Fruit fly (Drosophila melanogaster) whole organism, embryonic: ENCODE data around the gene CG44838.

Source experiments
- B-H2 ChIP-seq: fragments of 200-800 bp; sonication (Bioruptor generic); optimal IDR thresholded peaks from 2 replicates; lab custom pipeline; 2018; ENCODE audit warnings: missing biosample characterization, mild to moderate bottlenecking, missing genetic modification characterization
- CG11723 ChIP-seq: fragments of 200-800 bp; sonication (Bioruptor generic); optimal IDR thresholded peaks from 2 replicates; lab custom pipeline; 2017; ENCODE audit warnings: missing biosample characterization, mild to moderate bottlenecking, missing genetic modification characterization
- CG12104 ChIP-seq: fragments of 200-800 bp; sonication (Bioruptor generic); optimal IDR thresholded peaks from 3 replicates; lab custom pipeline; 2016; ENCODE audit warnings: missing biosample characterization, missing genetic modification characterization
- CG12769 ChIP-seq: fragments of 200-800 bp; sonication (Bioruptor generic); optimal IDR thresholded peaks from 2 replicates; lab custom pipeline; 2019; ENCODE audit warnings: missing biosample characterization, mild to moderate bottlenecking, missing genetic modification characterization, moderate library complexity
- CG13296 ChIP-seq: fragments of 200-800 bp; sonication (Bioruptor generic); optimal IDR thresholded peaks from 3 replicates; lab custom pipeline; 2018; ENCODE audit warnings: missing biosample characterization, mild to moderate bottlenecking, missing genetic modification characterization
- CG13894 ChIP-seq: fragments of 200-800 bp; sonication (Bioruptor generic); optimal IDR thresholded peaks from 3 replicates; lab custom pipeline; 2018; ENCODE audit warnings: missing biosample characterization, mild to moderate bottlenecking, missing genetic modification characterization, moderate library complexity
- CG16813 ChIP-seq: fragments of 200-800 bp; sonication (Bioruptor generic); IDR thresholded peaks from 3 replicates; pipeline ENCODE4 v1.3.6; 2022; ENCODE audit warnings: missing biosample characterization, missing genetic modification characterization; ENCODE audit not compliant: partially characterized antibody
- CG17186 ChIP-seq: fragments of 200-800 bp; sonication (Bioruptor generic); optimal IDR thresholded peaks from 3 replicates; lab custom pipeline; 2017; ENCODE audit warnings: missing biosample characterization, missing genetic modification reagents, missing genetic modification characterization
- CG17359 ChIP-seq: fragments of 200-800 bp; sonication (Bioruptor generic); optimal IDR thresholded peaks from 3 replicates; lab custom pipeline; 2018; ENCODE audit warnings: missing biosample characterization, mild to moderate bottlenecking, missing genetic modification characterization, moderate library complexity
- CG17612 ChIP-seq: fragments of 200-800 bp; sonication (Bioruptor generic); IDR thresholded peaks from 2 replicates; pipeline ENCODE4 v1.3.6; 2022; ENCODE audit warnings: missing biosample characterization, missing genetic modification characterization
- CG1792 ChIP-seq: fragments of 200-800 bp; sonication (Bioruptor generic); optimal IDR thresholded peaks from 2 replicates; lab custom pipeline; 2016; ENCODE audit warnings: missing biosample characterization, missing genetic modification characterization
- CG2678 ChIP-seq: fragments of 200-800 bp; sonication (Bioruptor generic); optimal IDR thresholded peaks from 3 replicates; lab custom pipeline; 2019; ENCODE audit warnings: missing biosample characterization, mild to moderate bottlenecking, missing genetic modification characterization, moderate library complexity
- CG30431 ChIP-seq: fragments of 200-800 bp; sonication (Bioruptor generic); optimal IDR thresholded peaks from 2 replicates; lab custom pipeline; 2017; ENCODE audit warnings: missing biosample characterization, missing genetic modification characterization
- CG42726 ChIP-seq: fragments of 200-800 bp; sonication (Bioruptor generic); IDR thresholded peaks from 2 replicates; pipeline ENCODE4 v1.3.6; 2022; ENCODE audit warnings: missing biosample characterization, missing genetic modification characterization; ENCODE audit not compliant: partially characterized antibody
- CG4282 ChIP-seq: fragments of 200-800 bp; sonication (Bioruptor generic); optimal IDR thresholded peaks from 2 replicates; lab custom pipeline; 2016; ENCODE audit warnings: missing biosample characterization, missing genetic modification characterization
- CG4730 ChIP-seq: fragments of 200-800 bp; sonication (Bioruptor generic); IDR thresholded peaks from 2 replicates; pipeline ENCODE4 v1.3.6; 2022; ENCODE audit warnings: missing biosample characterization, missing genetic modification characterization
- CG5953 ChIP-seq: fragments of 200-800 bp; sonication (Bioruptor generic); IDR thresholded peaks from 2 replicates; pipeline ENCODE4 v1.3.6; 2022; ENCODE audit warnings: missing biosample characterization, missing genetic modification characterization
- CG6272 ChIP-seq: fragments of 200-800 bp; sonication (Bioruptor generic); IDR thresholded peaks from 2 replicates; pipeline ENCODE4 v1.3.6; 2022; ENCODE audit warnings: missing biosample characterization, missing genetic modification characterization
- CG6791 ChIP-seq: fragments of 200-800 bp; sonication (Bioruptor generic); IDR thresholded peaks from 3 replicates; pipeline ENCODE4 v1.3.6; 2022; ENCODE audit warnings: missing biosample characterization, missing genetic modification characterization; ENCODE audit not compliant: partially characterized antibody
- D19B ChIP-seq: fragments of 200-800 bp; sonication (Bioruptor generic); optimal IDR thresholded peaks from 2 replicates; lab custom pipeline; 2017; ENCODE audit warnings: missing biosample characterization, mild to moderate bottlenecking, missing genetic modification characterization
- Dll ChIP-seq: fragments of 200-800 bp; sonication (Bioruptor generic); IDR thresholded peaks from 4 replicates; pipeline ENCODE4 v1.3.6; 2022; ENCODE audit warnings: missing biosample characterization, missing genetic modification characterization; ENCODE audit not compliant: partially characterized antibody
- Dp ChIP-seq: fragments of 200-800 bp; sonication (Bioruptor generic); optimal IDR thresholded peaks from 2 replicates; lab custom pipeline; 2018; ENCODE audit warnings: missing biosample characterization, mild to moderate bottlenecking, missing genetic modification characterization, moderate library complexity
- Drgx ChIP-seq: fragments of 200-800 bp; sonication (Bioruptor generic); IDR thresholded peaks from 2 replicates; pipeline ENCODE4 v1.3.6; 2022; ENCODE audit warnings: missing biosample characterization, missing genetic modification characterization
- E2f1 ChIP-seq: fragments of 200-800 bp; sonication (Bioruptor generic); IDR thresholded peaks from 2 replicates; pipeline ENCODE4 v1.3.6; 2022; ENCODE audit warnings: missing biosample characterization, missing genetic modification characterization
- Elba2 ChIP-seq: fragments of 200-800 bp; sonication (Bioruptor generic); optimal IDR thresholded peaks from 3 replicates; lab custom pipeline; 2016; ENCODE audit warnings: missing biosample characterization, missing genetic modification characterization
- Fer1 ChIP-seq: fragments of 200-800 bp; sonication (Bioruptor generic); optimal IDR thresholded peaks from 2 replicates; lab custom pipeline; 2017; ENCODE audit warnings: missing biosample characterization, mild to moderate bottlenecking, missing genetic modification characterization
- Gug ChIP-seq: fragments of 200-800 bp; sonication (Bioruptor generic); IDR thresholded peaks from 4 replicates; pipeline ENCODE4 v1.3.6; 2022; ENCODE audit warnings: missing biosample characterization, missing genetic modification characterization
- Lpt ChIP-seq: fragments of >200 bp; optimal IDR thresholded peaks from 2 replicates; lab custom pipeline; 2018; ENCODE audit warnings: missing biosample characterization, missing genetic modification characterization
- MBD-R2 ChIP-seq: fragments of 200-800 bp; sonication (Bioruptor generic); IDR thresholded peaks from 2 replicates; pipeline ENCODE4 v1.3.6; 2022; ENCODE audit warnings: missing biosample characterization, missing genetic modification characterization
- Oaz ChIP-seq: fragments of 200-800 bp; sonication (Bioruptor generic); IDR thresholded peaks from 2 replicates; pipeline ENCODE4 v1.3.6; 2022; ENCODE audit warnings: missing biosample characterization, missing genetic modification characterization
- Ptx1 ChIP-seq: fragments of 200-800 bp; sonication (Bioruptor generic); IDR thresholded peaks from 2 replicates; pipeline ENCODE4 v1.3.6; 2022; ENCODE audit warnings: missing biosample characterization, missing genetic modification characterization
- Sin3A ChIP-seq: fragments of >200 bp; optimal IDR thresholded peaks from 2 replicates; lab custom pipeline; 2018
- Sry-δ ChIP-seq: fragments of 200-800 bp; sonication (Bioruptor generic); optimal IDR thresholded peaks from 2 replicates; lab custom pipeline; 2016; ENCODE audit warnings: missing biosample characterization, missing genetic modification characterization
- Usf ChIP-seq: fragments of 200-800 bp; sonication (Bioruptor generic); optimal IDR thresholded peaks from 2 replicates; lab custom pipeline; 2017; ENCODE audit warnings: missing genotype, missing biosample characterization, missing genetic modification characterization
- bigmax ChIP-seq: fragments of 200-800 bp; sonication (Bioruptor generic); optimal IDR thresholded peaks from 2 replicates; lab custom pipeline; 2018; ENCODE audit warnings: missing biosample characterization, mild to moderate bottlenecking, missing genetic modification characterization
- cg ChIP-seq: fragments of 200-800 bp; sonication (Bioruptor generic); optimal IDR thresholded peaks from 3 replicates; lab custom pipeline; 2019; ENCODE audit warnings: missing biosample characterization, mild to moderate bottlenecking, missing genetic modification characterization, moderate library complexity
- dmrt99B ChIP-seq: fragments of 200-800 bp; sonication (Bioruptor generic); optimal IDR thresholded peaks from 2 replicates; lab custom pipeline; 2018; ENCODE audit warnings: missing biosample characterization, mild to moderate bottlenecking, missing genetic modification characterization, moderate library complexity
- dpn ChIP-seq, 2 experiments: fragments of 200-800 bp; sonication (Bioruptor generic); optimal IDR thresholded peaks; 3 replicates each; lab custom pipeline; 2016; ENCODE audit warnings: missing biosample characterization in 2 of 2, missing genetic modification characterization in 2 of 2
- hth ChIP-seq: fragments of >200 bp; optimal IDR thresholded peaks from 2 replicates; lab custom pipeline; 2017; ENCODE audit warnings: inconsistent platforms
- jumu ChIP-seq: fragments of 200-800 bp; sonication (Bioruptor generic); optimal IDR thresholded peaks from 3 replicates; lab custom pipeline; 2016; ENCODE audit warnings: missing biosample characterization, missing genetic modification characterization
- lmd ChIP-seq: fragments of 200-800 bp; sonication (Bioruptor generic); IDR thresholded peaks from 2 replicates; pipeline ENCODE4 v1.3.6; 2022; ENCODE audit warnings: missing biosample characterization, missing genetic modification characterization
- luna ChIP-seq: fragments of 200-800 bp; sonication (Bioruptor generic); optimal IDR thresholded peaks from 2 replicates; lab custom pipeline; 2016; ENCODE audit warnings: missing biosample characterization, missing genetic modification characterization
- onecut ChIP-seq: fragments of 200-800 bp; sonication (Bioruptor generic); IDR thresholded peaks from 2 replicates; pipeline ENCODE4 v1.3.6; 2022; ENCODE audit warnings: missing biosample characterization, missing genetic modification characterization
- repo ChIP-seq: fragments of 200-800 bp; sonication (Bioruptor generic); optimal IDR thresholded peaks from 2 replicates; lab custom pipeline; 2016; ENCODE audit warnings: missing biosample characterization, missing genetic modification characterization
- sc ChIP-seq, 3 experiments: fragments of >200 bp in 2 of 3; fragments of 200-800 bp in 1 of 3; sonication (Bioruptor generic) in 1 of 3; optimal IDR thresholded peaks; 2 replicates in 2 of 3; 3 replicates in 1 of 3; lab custom pipeline; 2017; ENCODE audit warnings: mild to moderate bottlenecking in 1 of 3, missing biosample characterization in 1 of 3, missing genetic modification characterization in 1 of 3, missing genetic modification reagents in 1 of 3
- toy ChIP-seq: fragments of 200-800 bp; sonication (Bioruptor generic); IDR thresholded peaks from 2 replicates; pipeline ENCODE4 v1.3.6; 2022; ENCODE audit warnings: missing biosample characterization, missing genetic modification characterization
- tx ChIP-seq: fragments of 200-800 bp; sonication (Bioruptor generic); optimal IDR thresholded peaks from 2 replicates; lab custom pipeline; 2016; ENCODE audit warnings: missing biosample characterization, missing genetic modification characterization
- vvl ChIP-seq: fragments of 200-800 bp; sonication (Bioruptor generic); IDR thresholded peaks from 2 replicates; pipeline ENCODE4 v1.3.6; 2022; ENCODE audit warnings: missing biosample characterization, missing genetic modification characterization
- zen ChIP-seq: fragments of 200-800 bp; sonication (Bioruptor generic); optimal IDR thresholded peaks from 3 replicates; lab custom pipeline; 2018; ENCODE audit warnings: missing biosample characterization, mild to moderate bottlenecking, missing genetic modification characterization, moderate library complexity
- zen2 ChIP-seq: fragments of 200-800 bp; sonication (Bioruptor generic); IDR thresholded peaks from 3 replicates; pipeline ENCODE4 v1.3.6; 2022; ENCODE audit warnings: missing biosample characterization, missing genetic modification characterization; ENCODE audit not compliant: partially characterized antibody

Gene CG44838

dm6 chr3L:9441907-9442479 is 18.9 kb upstream of the CG44838 start, which contains the start of the genes Bet3 and Nf-YA:
TSS of gene Bet3 (minus strand) at chr3L:9442267.
TSS of gene Nf-YA (minus strand) at chr3L:9442267.
- TF ChIP-seq CG17186 (GFP tag; lab: Kevin White, UChicago) (peak; percentile 31), dpn (GFP tag; optimal IDR thresholded peaks at IDR 0.05; lab: Kevin White, UChicago) (peak; percentile 65 to 68), Lpt (GFP tag; lab: Kevin White, UChicago) (no peak), CG6791 (GFP tag; lab: Robert Waterston, UW) (peak; percentile 89), luna (GFP tag; lab: Kevin White, UChicago) (peak; percentile 77), Sin3A (lab: Kevin White, UChicago) (peak; percentile 38), Dp (GFP tag; lab: Kevin White, UChicago) (peak; percentile 46), repo (GFP tag; lab: Kevin White, UChicago) (no peak), sc (optimal IDR thresholded peaks at IDR 0.05; lab: Kevin White, UChicago) (no peak), sc (GFP tag; optimal IDR thresholded peaks at IDR 0.05; lab: Kevin White, UChicago) (no peak), CG17359 (tag; lab: Kevin White, UChicago) (peak; percentile 9), MBD-R2 (GFP tag; lab: Robert Waterston, UW) (peak; percentile 95), CG12104 (GFP tag; lab: Kevin White, UChicago) (peak; percentile 30), Fer1 (peak; percentile 3), zen (peak; percentile 31), CG6272 (GFP tag; lab: Robert Waterston, UW) (peak; percentile 59; the same call in 1 of the 2 replicates), CG30431 (GFP tag; lab: Kevin White, UChicago) (peak; percentile 3), D19B (GFP tag; lab: Kevin White, UChicago) (no peak), onecut (no peak), CG1792 (GFP tag; lab: Kevin White, UChicago) (peak; percentile 27), CG4730 (GFP tag; lab: Robert Waterston, UW) (0 out of 2 replicates have a peak, but pooled peaks have one; percentile 19), lmd (GFP tag; lab: Robert Waterston, UW) (peak; percentile 54), zen2 (GFP tag; lab: Robert Waterston, UW) (peak; percentile 86; the same call in 1 of the 3 replicates), CG5953 (GFP tag; lab: Robert Waterston, UW) (no peak), Drgx (GFP tag; lab: Robert Waterston, UW) (no peak), toy (GFP tag; lab: Robert Waterston, UW) (no peak), Dll (GFP tag; lab: Robert Waterston, UW) (peak; percentile 90), vvl (GFP tag; lab: Robert Waterston, UW) (peak; percentile 68; the same call in 1 of the 2 replicates), bigmax (GFP tag; lab: Kevin White, UChicago) (peak; percentile 89), dmrt99B (tag; lab: Kevin White, UChicago) (no peak), CG4282 (GFP tag; lab: Kevin White, UChicago) (peak; percentile 30), CG2678 (peak; percentile 44), Usf (no peak), Sry-δ (GFP tag; lab: Kevin White, UChicago) (peak; percentile 75), Gug (GFP tag; lab: Robert Waterston, UW) (peak; percentile 81), Elba2 (GFP tag; lab: Kevin White, UChicago) (peak; percentile 7), CG16813 (GFP tag; lab: Robert Waterston, UW) (peak; percentile 85), CG11723 (no peak), tx (GFP tag; lab: Kevin White, UChicago) (peak; percentile 26), cg (GFP tag; lab: Kevin White, UChicago) (peak; percentile 6), CG13296 (GFP tag; lab: Kevin White, UChicago) (peak; percentile 0), CG42726 (GFP tag; lab: Robert Waterston, UW) (peak; percentile 86), CG13894 (peak; percentile 66), E2f1 (GFP tag; lab: Robert Waterston, UW) (peak; percentile 19; the same call in 1 of the 2 replicates), B-H2 (GFP tag; lab: Kevin White, UChicago) (peak; percentile 69), Ptx1 (GFP tag; lab: Robert Waterston, UW) (peak; percentile 53; the same call in 1 of the 2 replicates), jumu (GFP tag; lab: Kevin White, UChicago) (peak; percentile 55), Oaz (GFP tag; lab: Robert Waterston, UW) (no peak), hth (lab: Kevin White, UChicago) (no peak), CG17612 (peak; percentile 43), CG12769 (peak; percentile 43)
